Worm (Caenorhabditis elegans) whole organism, L3 larva: ENCODE measurements around the gene H03G16.6.

ENCODE experiments used
- ceh-9 ChIP-seq: sonication (generic microtip); optimal IDR thresholded peaks from 2 replicates; lab custom pipeline; 2018; ENCODE audit warnings: missing biosample characterization, missing genetic modification characterization
- fkh-10 ChIP-seq: sonication (generic microtip); optimal IDR thresholded peaks from 2 replicates; lab custom pipeline; 2017; ENCODE audit warnings: missing biosample characterization, missing genetic modification reagents, missing genetic modification characterization
- mdl-1 ChIP-seq: fragments of 150-350 bp; optimal IDR thresholded peaks from 2 replicates; lab custom pipeline; 2014; ENCODE audit warnings: missing biosample characterization, missing genetic modification characterization
- nhr-11 ChIP-seq: fragments of 150-350 bp; optimal IDR thresholded peaks from 2 replicates; lab custom pipeline; 2014; ENCODE audit warnings: missing biosample characterization, missing genetic modification characterization
- nhr-25 ChIP-seq: sonication (generic microtip); optimal IDR thresholded peaks from 2 replicates; lab custom pipeline; 2017; ENCODE audit warnings: missing biosample characterization, missing genetic modification characterization
- pha-4 ChIP-seq: fragments of 150-350 bp; optimal IDR thresholded peaks from 2 replicates; lab custom pipeline; 2014; ENCODE audit warnings: missing biosample characterization, missing genetic modification reagents, missing genetic modification characterization
- snpc-4 ChIP-seq: fragments of 150-350 bp; optimal IDR thresholded peaks from 2 replicates; lab custom pipeline; 2014; ENCODE audit warnings: missing biosample characterization, missing genetic modification characterization
- unc-39 ChIP-seq: sonication (generic microtip); optimal IDR thresholded peaks from 4 replicates; lab custom pipeline; 2017; ENCODE audit warnings: missing biosample characterization, missing genetic modification characterization

- TF ChIP-seq ceh-9 (tag; lab: Kevin White, UChicago) = no peak
- no peak for TF ChIP-seq snpc-4
- TF ChIP-seq pha-4 (tag; lab: Kevin White, UChicago) = no peak
- no peak for TF ChIP-seq unc-39
- TF ChIP-seq nhr-25 = no peak
- TF ChIP-seq mdl-1 (tag; lab: Kevin White, UChicago) = no peak
- TF ChIP-seq nhr-11 (tag; lab: Kevin White, UChicago) = no peak
- no peak for TF ChIP-seq fkh-10
Observed at ce11 chrX:15003891-15004550, 48.5 kb upstream of the H03G16.6 start, which contains the start of gene slc-25A18.1.
